Worm (Caenorhabditis elegans) whole organism, midembryonic: ENCODE results near the gene F53F8.7.

ENCODE experiments used
- T22C8.4 ChIP-seq: fragments of 200-800 bp; sonication (Bioruptor generic); IDR thresholded peaks from 2 replicates; pipeline ENCODE4 v1.3.6; 2022; ENCODE audit warnings: missing genetic modification characterization, missing compliant biosample characterization
- cog-1 ChIP-seq: sonication (generic microtip); optimal IDR thresholded peaks from 2 replicates; lab custom pipeline; 2016; ENCODE audit warnings: missing genetic modification characterization, missing compliant biosample characterization
- flt-1 ChIP-seq: fragments of 200-800 bp; sonication (Bioruptor generic); IDR thresholded peaks from 2 replicates; pipeline ENCODE4 v1.3.6; 2022; ENCODE audit warnings: missing genetic modification characterization, missing compliant biosample characterization
- klf-2 ChIP-seq: fragments of 200-800 bp; sonication (Bioruptor generic); conservative IDR thresholded peaks from 2 replicates; pipeline ENCODE4 v1.3.6; 2022; ENCODE audit warnings: missing genetic modification reagents, missing genetic modification characterization, missing compliant biosample characterization
- med-1 ChIP-seq: sonication (generic microtip); optimal IDR thresholded peaks from 2 replicates; lab custom pipeline; 2017; ENCODE audit warnings: missing genetic modification characterization, mild to moderate bottlenecking, missing compliant biosample characterization, antibody characterized with exemption, missing genetic modification reagents; ENCODE audit not compliant: insufficient read depth
- ref-1 ChIP-seq: fragments of 200-800 bp; sonication (Bioruptor generic); conservative IDR thresholded peaks from 2 replicates; pipeline ENCODE4 v1.3.6; 2022; ENCODE audit warnings: missing genetic modification reagents, missing genetic modification characterization, missing compliant biosample characterization
- tab-1 ChIP-seq: fragments of 200-800 bp; sonication (Bioruptor generic); IDR thresholded peaks from 2 replicates; pipeline ENCODE4 v1.3.6; 2022; ENCODE audit warnings: missing genetic modification characterization, missing compliant biosample characterization
- ztf-23 ChIP-seq: fragments of 200-800 bp; sonication (Bioruptor generic); IDR thresholded peaks from 2 replicates; pipeline ENCODE4 v1.3.6; 2022; ENCODE audit warnings: missing genetic modification reagents, missing genetic modification characterization, missing compliant biosample characterization
- ztf-29 ChIP-seq: fragments of 200-800 bp; sonication (Bioruptor generic); IDR thresholded peaks from 2 replicates; pipeline ENCODE4 v1.3.6; 2022; ENCODE audit warnings: missing genetic modification reagents, missing genetic modification characterization, missing compliant biosample characterization

F53F8.7 gene

DNA sequence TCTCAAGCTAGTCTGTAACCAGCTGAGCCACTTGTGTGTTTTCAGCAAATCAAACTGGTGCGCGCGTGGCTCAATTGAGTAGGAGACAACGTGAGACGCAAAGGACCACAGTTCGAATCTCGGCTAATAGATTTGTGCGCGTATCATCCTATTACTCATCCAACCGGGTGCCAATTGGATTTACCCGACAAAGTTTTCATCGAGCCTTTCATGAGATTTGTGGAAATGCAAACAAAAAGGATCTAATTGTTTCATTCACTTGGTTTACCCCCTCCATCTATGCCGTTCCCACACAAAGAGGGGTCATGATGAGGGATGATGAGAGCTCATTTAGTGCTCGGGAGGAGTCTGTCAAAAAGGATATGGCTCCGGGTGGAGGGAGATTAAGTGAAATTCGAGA is 43.0 kb downstream of the F53F8.7 start:
- TF ChIP-seq ztf-23 (GFP tag; lab: Robert Waterston, UW): no peak
- TF ChIP-seq klf-2: no peak
- TF ChIP-seq ref-1 (GFP tag; lab: Robert Waterston, UW): no peak
- TF ChIP-seq tab-1 (GFP tag; lab: Robert Waterston, UW): no peak
- no peak for TF ChIP-seq med-1 (GFP tag; lab: Kevin White, UChicago)
- TF ChIP-seq flt-1 (GFP tag; lab: Robert Waterston, UW): no peak
- no peak for TF ChIP-seq cog-1 (tag; lab: Kevin White, UChicago)
- TF ChIP-seq ztf-29 (GFP tag; lab: Robert Waterston, UW): no peak
- no peak for TF ChIP-seq T22C8.4

DNA sequence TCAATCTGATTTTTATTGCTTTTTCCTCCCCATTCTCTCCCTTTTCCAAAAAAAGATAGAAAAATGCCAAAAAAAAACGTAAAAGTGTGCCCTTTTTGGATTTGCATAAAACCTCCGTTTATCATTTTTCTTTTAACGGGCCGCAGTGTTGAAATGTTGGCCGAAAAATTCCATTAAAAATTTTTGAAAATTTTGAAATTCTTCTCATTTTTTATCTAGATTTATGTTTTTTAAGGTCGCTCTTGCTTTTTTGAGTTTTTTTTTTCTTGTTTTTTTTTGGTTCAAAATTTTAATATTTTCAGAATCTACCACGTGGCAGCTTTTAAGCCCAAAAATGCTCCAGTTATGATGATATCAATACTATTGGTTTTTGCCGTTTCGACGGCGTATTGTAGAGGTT is 43.8 kb downstream of the F53F8.7 start, which contains the start of gene mnr-1:
mnr-1 (plus strand) TSS at position 301 of the 400 bp plus-strand sequence.
- TF ChIP-seq flt-1 (GFP tag; lab: Robert Waterston, UW) (no peak), klf-2 (no peak), cog-1 (tag; lab: Kevin White, UChicago) (no peak), T22C8.4 (no peak), tab-1 (GFP tag; lab: Robert Waterston, UW) (no peak), ztf-23 (GFP tag; lab: Robert Waterston, UW) (no peak), ref-1 (GFP tag; lab: Robert Waterston, UW) (no peak), med-1 (GFP tag; lab: Kevin White, UChicago) (no peak), ztf-29 (GFP tag; lab: Robert Waterston, UW) (no peak)

DNA sequence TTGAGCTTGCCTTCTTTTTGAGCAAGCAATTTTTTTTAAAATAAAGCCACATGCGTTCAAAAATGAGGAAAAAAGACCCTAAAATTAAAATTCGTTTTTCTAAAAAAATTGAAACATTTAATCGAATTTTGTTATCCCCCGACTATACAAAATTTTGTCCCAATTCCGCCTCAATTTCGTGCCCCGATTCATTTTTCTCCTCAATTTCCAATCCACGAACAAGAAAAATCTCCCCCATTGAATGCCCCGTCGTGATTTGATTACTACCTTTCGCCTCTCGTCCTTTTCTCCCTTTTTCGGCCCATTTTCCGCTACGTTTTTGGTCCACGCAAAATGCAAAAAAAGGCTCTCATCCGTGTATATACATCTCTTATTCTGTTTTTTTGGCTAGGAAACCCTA is 46.2 kb downstream of the F53F8.7 start:
- TF ChIP-seq ref-1 (GFP tag; lab: Robert Waterston, UW) (no peak), ztf-23 (GFP tag; lab: Robert Waterston, UW) (no peak), T22C8.4 (no peak), med-1 (GFP tag; lab: Kevin White, UChicago) (no peak), tab-1 (GFP tag; lab: Robert Waterston, UW) (no peak), ztf-29 (GFP tag; lab: Robert Waterston, UW) (no peak), klf-2 (no peak)

DNA sequence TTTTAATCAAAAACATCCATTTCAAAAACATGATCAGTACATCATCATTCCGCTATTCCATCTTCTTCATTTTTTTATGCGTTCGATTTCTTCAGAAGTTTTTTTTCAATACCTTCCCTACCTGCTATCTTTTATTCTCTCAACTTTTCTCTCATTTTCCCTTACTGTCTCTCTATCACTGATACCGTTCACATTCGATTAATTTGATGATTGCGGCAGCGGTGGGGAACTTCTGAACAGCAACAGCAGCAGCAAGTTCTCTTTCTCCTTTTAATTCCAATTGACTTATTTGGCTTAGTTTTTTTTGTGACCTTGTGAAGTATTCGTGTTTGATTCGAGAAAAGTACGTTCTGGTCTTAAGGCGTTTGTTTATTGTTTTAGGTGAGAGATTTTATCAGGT is 49.3 kb downstream of the F53F8.7 start:
- TF ChIP-seq cog-1 (tag; lab: Kevin White, UChicago) (no peak), T22C8.4 (no peak), flt-1 (GFP tag; lab: Robert Waterston, UW) (no peak), ref-1 (GFP tag; lab: Robert Waterston, UW) (no peak), med-1 (GFP tag; lab: Kevin White, UChicago) (no peak), ztf-23 (GFP tag; lab: Robert Waterston, UW) (no peak), klf-2 (no peak), ztf-29 (GFP tag; lab: Robert Waterston, UW) (no peak), tab-1 (GFP tag; lab: Robert Waterston, UW) (no peak)

DNA sequence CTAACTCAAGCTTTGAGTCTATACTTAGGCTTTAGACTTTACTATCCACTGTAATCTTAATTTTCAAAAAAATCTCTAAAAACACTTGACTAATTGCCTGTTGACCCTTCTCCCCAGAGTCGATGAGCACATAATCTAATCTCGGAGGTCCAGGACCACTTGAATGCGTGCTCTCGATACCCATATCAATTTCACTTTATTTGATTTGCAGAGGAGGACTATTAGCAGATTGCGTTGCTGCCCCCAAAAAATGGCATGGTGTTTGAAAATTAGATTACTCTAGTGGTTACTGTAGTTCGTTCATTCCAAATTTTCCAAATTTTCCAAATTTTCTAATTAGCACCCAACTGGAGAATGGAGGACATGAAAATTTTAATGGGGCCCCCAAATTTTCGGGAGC is 52.7 kb downstream of the F53F8.7 start:
- TF ChIP-seq ztf-29 (GFP tag; lab: Robert Waterston, UW): no peak
- TF ChIP-seq T22C8.4: no peak
- no peak for TF ChIP-seq tab-1 (GFP tag; lab: Robert Waterston, UW)
- TF ChIP-seq med-1 (GFP tag; lab: Kevin White, UChicago): no peak
- TF ChIP-seq klf-2: no peak
- no peak for TF ChIP-seq flt-1 (GFP tag; lab: Robert Waterston, UW)
- TF ChIP-seq cog-1 (tag; lab: Kevin White, UChicago): no peak
- TF ChIP-seq ztf-23 (GFP tag; lab: Robert Waterston, UW): no peak
- no peak for TF ChIP-seq ref-1 (GFP tag; lab: Robert Waterston, UW)
